Worm (Caenorhabditis elegans) whole organism, early embryonic: ENCODE results near the gene K05F6.4.

Experiments used
- F13C5.2 ChIP-seq: sonication (generic microtip); optimal IDR thresholded peaks from 2 replicates; lab custom pipeline; 2017; ENCODE audit warnings: mild to moderate bottlenecking, missing genetic modification characterization, inconsistent platforms, missing compliant biosample characterization
- ama-1 ChIP-seq: fragments of 150-350 bp; optimal IDR thresholded peaks from 2 replicates; lab custom pipeline; 2014

DNA sequence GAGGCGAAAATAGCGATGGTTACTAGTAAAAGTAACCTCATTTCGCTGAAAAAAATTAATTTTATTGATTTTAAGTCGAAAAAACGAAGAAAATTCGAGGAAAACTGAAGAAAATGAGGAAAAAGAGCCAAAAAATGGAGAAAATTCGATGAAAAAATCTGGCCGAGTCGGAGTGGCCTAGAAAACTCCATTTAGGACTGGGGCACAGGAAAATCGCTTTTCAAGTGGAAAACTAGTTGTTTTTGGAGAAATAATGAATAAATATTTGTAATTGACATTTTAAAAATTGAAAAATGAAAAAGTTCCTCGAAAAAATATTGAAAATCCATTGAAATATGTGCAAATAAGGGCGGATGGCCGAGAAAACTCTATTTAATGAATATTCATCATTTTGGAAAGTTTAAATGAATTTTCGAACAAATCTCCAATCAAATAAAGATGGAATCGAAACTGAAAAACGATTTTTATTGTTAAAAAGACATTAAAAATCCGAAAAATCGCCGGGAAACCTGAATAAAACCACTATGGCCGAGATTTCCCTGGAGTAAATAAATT lies 42.9 kb upstream of the K05F6.4 start, which contains the start of gene emc-1:
- TF ChIP-seq ama-1 (lab: Kevin White, UChicago) = no peak
- no peak for TF ChIP-seq F13C5.2 (tag; lab: Kevin White, UChicago)
